Fruit fly (Drosophila melanogaster) whole organism, adult: Measurements from ENCODE around the gene CG11920.

Source experiments
- CG12768 ChIP-seq: fragments of 200-800 bp; sonication (Bioruptor generic); optimal IDR thresholded peaks from 2 replicates; lab custom pipeline; 2017; ENCODE audit warnings: missing biosample characterization, missing genetic modification characterization, mild to moderate bottlenecking, moderate library complexity, missing genetic modification reagents
- CG33017 ChIP-seq: fragments of 200-800 bp; sonication (Bioruptor generic); optimal IDR thresholded peaks from 2 replicates; lab custom pipeline; 2018; ENCODE audit warnings: missing biosample characterization, mild to moderate bottlenecking, missing genetic modification characterization, moderate library complexity
- CG7045 ChIP-seq: fragments of 200-800 bp; sonication (Bioruptor generic); optimal IDR thresholded peaks from 2 replicates; lab custom pipeline; 2017; ENCODE audit warnings: missing biosample characterization, mild to moderate bottlenecking, missing genetic modification characterization
- CG7101 ChIP-seq: fragments of 200-800 bp; sonication (Bioruptor generic); optimal IDR thresholded peaks from 2 replicates; lab custom pipeline; 2018; ENCODE audit warnings: missing biosample characterization, mild to moderate bottlenecking, missing genetic modification characterization, moderate library complexity
- Hr96 ChIP-seq: fragments of 200-800 bp; sonication (Bioruptor generic); optimal IDR thresholded peaks from 2 replicates; lab custom pipeline; 2016; ENCODE audit warnings: missing biosample characterization, missing genetic modification characterization
- Mnt ChIP-seq: fragments of 200-800 bp; sonication (Bioruptor generic); optimal IDR thresholded peaks from 2 replicates; lab custom pipeline; 2016; ENCODE audit warnings: missing biosample characterization, mild to moderate bottlenecking, missing genetic modification characterization
- cic ChIP-seq: fragments of 200-800 bp; sonication (Bioruptor generic); optimal IDR thresholded peaks from 2 replicates; lab custom pipeline; 2017; ENCODE audit warnings: missing biosample characterization, mild to moderate bottlenecking, missing genetic modification characterization, moderate library complexity
- pad ChIP-seq: fragments of 200-800 bp; sonication (Bioruptor generic); optimal IDR thresholded peaks from 3 replicates; lab custom pipeline; 2017; ENCODE audit warnings: missing biosample characterization, missing genetic modification characterization, mild to moderate bottlenecking, moderate library complexity, missing genetic modification reagents
- toe ChIP-seq: fragments of 200-800 bp; sonication (Bioruptor generic); optimal IDR thresholded peaks from 2 replicates; lab custom pipeline; 2016; ENCODE audit warnings: missing biosample characterization, missing genetic modification characterization

- no peak for TF ChIP-seq pad (GFP tag; lab: Kevin White, UChicago)
- TF ChIP-seq CG33017, result no peak
- TF ChIP-seq Mnt, result no peak
- no peak for TF ChIP-seq toe (GFP tag; lab: Kevin White, UChicago)
- TF ChIP-seq CG12768 (GFP tag; lab: Kevin White, UChicago), result no peak
- TF ChIP-seq Hr96 (GFP tag; lab: Kevin White, UChicago), result no peak
- no peak for TF ChIP-seq CG7045 (GFP tag; lab: Kevin White, UChicago)
- no peak for TF ChIP-seq CG7101 (tag; lab: Kevin White, UChicago)
- no peak for TF ChIP-seq cic (GFP tag; lab: Kevin White, UChicago)
Observed at dm6 chr3R:25082348-25082747, 7.7 kb downstream of the CG11920 start, which contains the start of gene fd96Ca.
